Worm (Caenorhabditis elegans) whole organism, mixed stage, embryonic: ENCODE results near the gene str-99.

Experiments
- ces-1 ChIP-seq: fragments of 150-350 bp; optimal IDR thresholded peaks from 2 replicates; lab custom pipeline; 2014; ENCODE audit warnings: missing biosample characterization, missing genetic modification reagents, missing genetic modification characterization
- elt-3 ChIP-seq: fragments of 150-350 bp; optimal IDR thresholded peaks from 2 replicates; lab custom pipeline; 2014; ENCODE audit warnings: missing biosample characterization, missing genetic modification characterization
- flh-1 ChIP-seq: fragments of 200-800 bp; sonication (Bioruptor generic); optimal IDR thresholded peaks from 2 replicates; lab custom pipeline; 2018; ENCODE audit warnings: mild to moderate bottlenecking, missing genetic modification characterization, moderate library complexity, missing compliant biosample characterization
- lsy-2 ChIP-seq: fragments of 150-350 bp; optimal IDR thresholded peaks from 2 replicates; lab custom pipeline; 2014; ENCODE audit warnings: missing biosample characterization, missing genetic modification characterization
- nhr-28 ChIP-seq: fragments of 150-350 bp; optimal IDR thresholded peaks from 2 replicates; lab custom pipeline; 2014; ENCODE audit warnings: missing biosample characterization, missing genetic modification characterization
- snpc-4 ChIP-seq: fragments of 150-350 bp; optimal IDR thresholded peaks from 2 replicates; lab custom pipeline; 2014; ENCODE audit warnings: missing biosample characterization, missing genetic modification characterization
- sptf-1 ChIP-seq: sonication (generic microtip); optimal IDR thresholded peaks from 2 replicates; lab custom pipeline; 2017; ENCODE audit warnings: mild to moderate bottlenecking, missing genetic modification characterization, moderate library complexity, missing compliant biosample characterization
- unc-62 ChIP-seq: fragments of 150-350 bp; optimal IDR thresholded peaks from 2 replicates; lab custom pipeline; 2014; ENCODE audit warnings: missing biosample characterization, missing genetic modification reagents, missing genetic modification characterization

DNA sequence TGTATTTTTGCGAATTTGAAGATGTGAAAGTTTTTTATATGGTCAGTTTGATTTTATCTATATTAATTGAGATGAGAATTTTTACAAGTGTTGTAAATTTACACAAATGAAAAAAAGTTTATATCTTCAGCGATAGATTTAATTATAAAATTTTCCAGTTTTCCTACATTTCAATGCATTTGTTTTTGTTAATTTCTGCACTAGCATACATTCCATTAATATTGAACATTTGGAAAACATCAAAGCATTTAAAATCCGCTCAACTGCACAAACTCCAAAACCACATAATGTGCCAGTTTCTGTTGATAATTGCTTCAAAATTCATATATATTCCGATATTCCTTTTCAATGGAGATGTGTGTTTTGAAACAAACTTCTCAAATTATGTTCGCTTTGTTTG lies 24.6 kb upstream of the str-99 start, which contains the start of gene srh-277:
- TF ChIP-seq nhr-28 (no peak), ces-1 (GFP tag; lab: Kevin White, UChicago) (no peak), unc-62 (GFP tag; lab: Kevin White, UChicago) (no peak), elt-3 (no peak), snpc-4 (tag; lab: Kevin White, UChicago) (no peak), lsy-2 (tag; lab: Kevin White, UChicago) (no peak), sptf-1 (tag; lab: Kevin White, UChicago) (no peak), flh-1 (GFP tag; lab: Kevin White, UChicago) (no peak)
